Worm (Caenorhabditis elegans) whole organism, late embryonic: ENCODE measurements around the gene tkr-1.

Experiments used
- C38D4.7 ChIP-seq: fragments of 200-800 bp; sonication (Bioruptor generic); optimal IDR thresholded peaks from 2 replicates; lab custom pipeline; 2018; ENCODE audit warnings: mild to moderate bottlenecking, missing genetic modification characterization, moderate library complexity, missing compliant biosample characterization
- T23F11.4 ChIP-seq: fragments of 200-800 bp; sonication (Bioruptor generic); optimal IDR thresholded peaks from 2 replicates; lab custom pipeline; 2018; ENCODE audit warnings: mild to moderate bottlenecking, missing genetic modification characterization, missing compliant biosample characterization
- Y22D7AL.16 ChIP-seq: sonication (generic microtip); optimal IDR thresholded peaks from 2 replicates; lab custom pipeline; 2016; ENCODE audit warnings: missing genetic modification characterization, missing compliant biosample characterization
- ceh-18 ChIP-seq: sonication (generic microtip); optimal IDR thresholded peaks from 2 replicates; lab custom pipeline; 2016; ENCODE audit warnings: missing genetic modification characterization, missing compliant biosample characterization
- ceh-19 ChIP-seq: fragments of 200-800 bp; sonication (Bioruptor generic); optimal IDR thresholded peaks from 2 replicates; lab custom pipeline; 2018; ENCODE audit warnings: mild to moderate bottlenecking, missing genetic modification characterization, missing compliant biosample characterization
- ceh-2 ChIP-seq: sonication (generic microtip); optimal IDR thresholded peaks from 2 replicates; lab custom pipeline; 2016; ENCODE audit warnings: missing genotype, missing genetic modification characterization, missing compliant biosample characterization
- ceh-30 ChIP-seq: fragments of 150-350 bp; optimal IDR thresholded peaks from 2 replicates; lab custom pipeline; 2014; ENCODE audit warnings: missing biosample characterization, missing genetic modification characterization
- ceh-31 ChIP-seq: sonication (generic microtip); optimal IDR thresholded peaks from 2 replicates; lab custom pipeline; 2016; ENCODE audit warnings: missing genetic modification characterization, missing compliant biosample characterization
- ceh-45 ChIP-seq: fragments of 200-800 bp; sonication (Bioruptor generic); IDR thresholded peaks from 2 replicates; pipeline ENCODE4 v1.3.6; 2022; ENCODE audit warnings: missing genetic modification reagents, missing genetic modification characterization, missing compliant biosample characterization
- ceh-48 ChIP-seq: sonication (generic microtip); optimal IDR thresholded peaks from 2 replicates; lab custom pipeline; 2016; ENCODE audit warnings: missing genetic modification characterization, inconsistent platforms, missing compliant biosample characterization
- ceh-6 ChIP-seq: fragments of 200-800 bp; sonication (Bioruptor generic); optimal IDR thresholded peaks from 2 replicates; lab custom pipeline; 2018; ENCODE audit warnings: mild to moderate bottlenecking, missing genetic modification characterization, missing compliant biosample characterization
- elt-2 ChIP-seq: sonication (generic microtip); optimal IDR thresholded peaks from 2 replicates; lab custom pipeline; 2016; ENCODE audit warnings: missing genetic modification reagents, missing genetic modification characterization, missing compliant biosample characterization
- ets-4 ChIP-seq: sonication (generic microtip); optimal IDR thresholded peaks from 2 replicates; lab custom pipeline; 2016; ENCODE audit warnings: missing genetic modification characterization, missing compliant biosample characterization
- eyg-1 ChIP-seq: sonication (generic microtip); optimal IDR thresholded peaks from 2 replicates; lab custom pipeline; 2016; ENCODE audit warnings: missing genotype, missing genetic modification characterization, missing compliant biosample characterization
- fax-1 ChIP-seq: sonication (generic microtip); optimal IDR thresholded peaks from 2 replicates; lab custom pipeline; 2016; ENCODE audit warnings: missing genotype, missing genetic modification characterization, missing compliant biosample characterization
- fkh-10 ChIP-seq: fragments of 150-350 bp; optimal IDR thresholded peaks from 2 replicates; lab custom pipeline; 2014; ENCODE audit warnings: missing biosample characterization, missing genetic modification reagents, missing genetic modification characterization
- fkh-6 ChIP-seq: sonication (generic microtip); optimal IDR thresholded peaks from 2 replicates; lab custom pipeline; 2016; ENCODE audit warnings: missing genetic modification characterization, missing compliant biosample characterization
- hlh-15 ChIP-seq: sonication (generic microtip); optimal IDR thresholded peaks from 2 replicates; lab custom pipeline; 2016; ENCODE audit warnings: missing genetic modification characterization, missing compliant biosample characterization
- hlh-8 ChIP-seq: sonication (generic microtip); optimal IDR thresholded peaks from 2 replicates; lab custom pipeline; 2016; ENCODE audit warnings: missing genotype, missing genetic modification characterization, missing compliant biosample characterization
- lim-6 ChIP-seq: sonication (generic microtip); optimal IDR thresholded peaks from 2 replicates; lab custom pipeline; 2016; ENCODE audit warnings: missing genetic modification characterization, missing compliant biosample characterization
- madf-2 ChIP-seq: sonication (generic microtip); optimal IDR thresholded peaks from 2 replicates; lab custom pipeline; 2017; ENCODE audit warnings: missing genetic modification characterization, missing compliant biosample characterization
- mec-3 ChIP-seq: sonication (generic microtip); optimal IDR thresholded peaks from 2 replicates; lab custom pipeline; 2016; ENCODE audit warnings: borderline replicate concordance, missing genetic modification characterization, missing compliant biosample characterization
- nfya-1 ChIP-seq: sonication (generic microtip); optimal IDR thresholded peaks from 2 replicates; lab custom pipeline; 2017; ENCODE audit warnings: missing genetic modification characterization, mild to moderate bottlenecking, missing compliant biosample characterization, antibody characterized with exemption, moderate library complexity
- nhr-11 ChIP-seq: fragments of 150-350 bp; optimal IDR thresholded peaks from 2 replicates; lab custom pipeline; 2014; ENCODE audit warnings: missing biosample characterization, missing genetic modification characterization
- npax-4 ChIP-seq: sonication (generic microtip); optimal IDR thresholded peaks from 2 replicates; lab custom pipeline; 2016; ENCODE audit warnings: missing genetic modification characterization, missing compliant biosample characterization
- pax-1 ChIP-seq: fragments of 150-350 bp; optimal IDR thresholded peaks from 2 replicates; lab custom pipeline; 2014; ENCODE audit warnings: missing biosample characterization, missing genetic modification characterization
- pha-2 ChIP-seq: sonication (generic microtip); optimal IDR thresholded peaks from 2 replicates; lab custom pipeline; 2017; ENCODE audit warnings: mild to moderate bottlenecking, missing genetic modification characterization, missing compliant biosample characterization
- pha-4 ChIP-seq: fragments of 150-350 bp; optimal IDR thresholded peaks from 2 replicates; lab custom pipeline; 2018; ENCODE audit warnings: missing biosample characterization, missing genetic modification reagents, missing genetic modification characterization
- pros-1 ChIP-seq: fragments of 150-350 bp; optimal IDR thresholded peaks from 2 replicates; lab custom pipeline; 2014; ENCODE audit warnings: missing biosample characterization, missing genetic modification reagents, missing genetic modification characterization
- ref-2 ChIP-seq: sonication (generic microtip); optimal IDR thresholded peaks from 2 replicates; lab custom pipeline; 2016; ENCODE audit warnings: missing genetic modification characterization, missing compliant biosample characterization
- syd-9 ChIP-seq: sonication (generic microtip); optimal IDR thresholded peaks from 2 replicates; lab custom pipeline; 2016; ENCODE audit warnings: mild to moderate bottlenecking, missing genetic modification characterization, moderate library complexity, missing compliant biosample characterization
- tbx-7 ChIP-seq: sonication (generic microtip); optimal IDR thresholded peaks from 2 replicates; lab custom pipeline; 2016; ENCODE audit warnings: missing genotype, missing genetic modification characterization, missing compliant biosample characterization
- ttx-3 ChIP-seq: sonication (generic microtip); optimal IDR thresholded peaks from 2 replicates; lab custom pipeline; 2016; ENCODE audit warnings: missing genetic modification reagents, missing genetic modification characterization, missing compliant biosample characterization
- unc-3 ChIP-seq, 2 experiments: fragments of 200-800 bp in 1 of 2; sonication (Bioruptor generic) in 1 of 2; sonication (generic microtip) in 1 of 2; conservative IDR thresholded peaks in 1 of 2; optimal IDR thresholded peaks in 1 of 2; 2 replicates each; pipeline versions ENCODE4 v1.3.6 to Lab custom; 2016 to 2022; ENCODE audit warnings: missing compliant biosample characterization in 2 of 2, missing genetic modification characterization in 2 of 2, missing genetic modification reagents in 1 of 2
- unc-42 ChIP-seq: sonication (generic microtip); optimal IDR thresholded peaks from 2 replicates; lab custom pipeline; 2016; ENCODE audit warnings: missing genotype, missing genetic modification characterization, missing compliant biosample characterization
- ztf-16 ChIP-seq: sonication (generic microtip); optimal IDR thresholded peaks from 2 replicates; lab custom pipeline; 2017; ENCODE audit warnings: missing genetic modification characterization, missing compliant biosample characterization

The tkr-1 gene

ce11 chrIII:9366376-9366775 lies 17.2 kb upstream of the tkr-1 start:
- TF ChIP-seq ceh-48 (tag; lab: Kevin White, UChicago): no peak
- no peak for TF ChIP-seq ets-4 (tag; lab: Kevin White, UChicago)
- peak; percentile 60 for TF ChIP-seq elt-2 (tag; lab: Kevin White, UChicago)
- TF ChIP-seq, all 69 proteins: peak for 1

- TF ChIP-seq ztf-16 (tag; lab: Kevin White, UChicago): no peak
- no peak for TF ChIP-seq fkh-6 (tag; lab: Kevin White, UChicago)
- TF ChIP-seq unc-42 (tag; lab: Kevin White, UChicago): no peak
- TF ChIP-seq pros-1 (tag; lab: Kevin White, UChicago): no peak
- TF ChIP-seq ceh-19 (GFP tag; lab: Kevin White, UChicago): no peak
- TF ChIP-seq madf-2: no peak
- no peak for TF ChIP-seq tbx-7 (tag; lab: Kevin White, UChicago)
- no peak for TF ChIP-seq ceh-30 (tag; lab: Kevin White, UChicago)
- TF ChIP-seq ceh-18: no peak
- TF ChIP-seq pha-4 (tag; lab: Kevin White, UChicago): no peak
- no peak for TF ChIP-seq hlh-8
- TF ChIP-seq ceh-45: no peak
- TF ChIP-seq lim-6: no peak
- TF ChIP-seq syd-9 (tag; lab: Kevin White, UChicago): no peak
- TF ChIP-seq mec-3 (tag; lab: Kevin White, UChicago): no peak
- TF ChIP-seq fax-1 (tag; lab: Kevin White, UChicago): no peak
- TF ChIP-seq nhr-11 (tag; lab: Kevin White, UChicago): no peak
- TF ChIP-seq fkh-10 (GFP tag; lab: Kevin White, UChicago): no peak
- no peak for TF ChIP-seq ceh-6 (GFP tag; lab: Kevin White, UChicago)
- no peak for TF ChIP-seq ceh-2 (tag; lab: Kevin White, UChicago)
Observed at ce11 chrIII:9366971-9367370, 16.6 kb upstream of the tkr-1 start, which contains the start of gene crn-6. Gene crn-6 (plus strand): TSS chrIII:9367271.

- TF ChIP-seq ceh-31 (tag; lab: Kevin White, UChicago): no peak
- TF ChIP-seq ceh-48 (tag; lab: Kevin White, UChicago): no peak
- no peak for TF ChIP-seq Y22D7AL.16 (tag; lab: Kevin White, UChicago)
- no peak for TF ChIP-seq C38D4.7
- no peak for TF ChIP-seq pha-4 (tag; lab: Kevin White, UChicago)
- no peak for TF ChIP-seq eyg-1 (tag; lab: Kevin White, UChicago)
- no peak for TF ChIP-seq ceh-6 (GFP tag; lab: Kevin White, UChicago)
- no peak for TF ChIP-seq T23F11.4
- TF ChIP-seq unc-3 (GFP tag; conservative IDR thresholded peaks at IDR 0.05; lab: Robert Waterston, UW): no peak
- no peak for TF ChIP-seq unc-3 (tag; optimal IDR thresholded peaks at IDR 0.05; lab: Kevin White, UChicago)
- TF ChIP-seq ref-2: no peak
- no peak for TF ChIP-seq pax-1 (tag; lab: Kevin White, UChicago)
- no peak for TF ChIP-seq ttx-3
- TF ChIP-seq pha-2 (tag; lab: Kevin White, UChicago): no peak
- no peak for TF ChIP-seq npax-4 (tag; lab: Kevin White, UChicago)
- no peak for TF ChIP-seq nfya-1 (tag; lab: Kevin White, UChicago)
- no peak for TF ChIP-seq unc-42 (tag; lab: Kevin White, UChicago)
- no peak for TF ChIP-seq ztf-16 (tag; lab: Kevin White, UChicago)
Observed at ce11 chrIII:9373779-9374178, 9.8 kb upstream of the tkr-1 start.

- TF ChIP-seq ztf-16 (tag; lab: Kevin White, UChicago) (no peak), ceh-31 (tag; lab: Kevin White, UChicago) (no peak), hlh-15 (tag; lab: Kevin White, UChicago) (no peak), ceh-19 (GFP tag; lab: Kevin White, UChicago) (no peak)
Observed at ce11 chrIII:9376701-9377100, 6.9 kb upstream of the tkr-1 start.
